Worm (Caenorhabditis elegans) whole organism, L2 larva: ENCODE data around the gene vab-19.

Experiments used
- C34F6.9 ChIP-seq: fragments of 150-350 bp; optimal IDR thresholded peaks from 2 replicates; lab custom pipeline; 2014; ENCODE audit warnings: missing biosample characterization, missing genetic modification characterization
- R02D3.7 ChIP-seq: fragments of 150-350 bp; optimal IDR thresholded peaks from 2 replicates; lab custom pipeline; 2014; ENCODE audit warnings: missing biosample characterization, missing genetic modification characterization
- Y55F3AM.14 ChIP-seq: fragments of 200-800 bp; sonication (Bioruptor generic); optimal IDR thresholded peaks from 2 replicates; lab custom pipeline; 2018; ENCODE audit warnings: mild to moderate bottlenecking, missing genetic modification characterization, missing compliant biosample characterization
- ZK546.5 ChIP-seq: sonication (generic microtip); optimal IDR thresholded peaks from 2 replicates; lab custom pipeline; 2017; ENCODE audit warnings: missing biosample characterization, missing genetic modification characterization
- alr-1 ChIP-seq: fragments of 150-350 bp; optimal IDR thresholded peaks from 2 replicates; lab custom pipeline; 2014; ENCODE audit warnings: missing biosample characterization, missing genetic modification characterization
- aly-2 ChIP-seq: fragments of 150-350 bp; optimal IDR thresholded peaks from 2 replicates; lab custom pipeline; 2014; ENCODE audit warnings: missing biosample characterization, missing genetic modification characterization
- ama-1 ChIP-seq: fragments of 150-350 bp; optimal IDR thresholded peaks from 2 replicates; lab custom pipeline; 2018; ENCODE audit warnings: inconsistent platforms
- blmp-1 ChIP-seq: sonication (generic microtip); optimal IDR thresholded peaks from 2 replicates; lab custom pipeline; 2017; ENCODE audit warnings: missing genetic modification characterization, mild to moderate bottlenecking, missing compliant biosample characterization, antibody characterized with exemption, moderate library complexity; ENCODE audit not compliant: insufficient read depth
- ceh-16 ChIP-seq: fragments of 150-350 bp; optimal IDR thresholded peaks from 2 replicates; lab custom pipeline; 2014; ENCODE audit warnings: missing biosample characterization, missing genetic modification characterization
- crh-2 ChIP-seq: sonication (generic microtip); optimal IDR thresholded peaks from 2 replicates; lab custom pipeline; 2017; ENCODE audit warnings: missing biosample characterization, missing genetic modification characterization
- egl-27 ChIP-seq: sonication (generic microtip); optimal IDR thresholded peaks from 3 replicates; lab custom pipeline; 2017; ENCODE audit warnings: missing biosample characterization, missing genetic modification reagents, missing genetic modification characterization
- elt-1 ChIP-seq: fragments of 150-350 bp; optimal IDR thresholded peaks from 2 replicates; lab custom pipeline; 2014; ENCODE audit warnings: missing biosample characterization, missing genetic modification characterization
- fos-1 ChIP-seq: fragments of 150-350 bp; optimal IDR thresholded peaks from 2 replicates; lab custom pipeline; 2014; ENCODE audit warnings: missing biosample characterization, missing genetic modification characterization
- gmeb-1 ChIP-seq: fragments of 150-350 bp; optimal IDR thresholded peaks from 2 replicates; lab custom pipeline; 2014; ENCODE audit warnings: missing biosample characterization, missing genetic modification characterization
- lin-11 ChIP-seq: fragments of 150-350 bp; sonication (generic microtip); optimal IDR thresholded peaks from 2 replicates; lab custom pipeline; 2014; ENCODE audit warnings: missing biosample characterization, missing genetic modification characterization, inconsistent platforms, mixed read lengths
- lin-13 ChIP-seq: fragments of 150-350 bp; optimal IDR thresholded peaks from 2 replicates; lab custom pipeline; 2014; ENCODE audit warnings: missing biosample characterization, missing genetic modification reagents, missing genetic modification characterization
- lin-39 ChIP-seq: fragments of 150-350 bp; optimal IDR thresholded peaks from 2 replicates; lab custom pipeline; 2014; ENCODE audit warnings: missing biosample characterization, missing genetic modification reagents, missing genetic modification characterization
- lsy-2 ChIP-seq, 2 experiments: fragments of 150-350 bp in 1 of 2; sonication (generic microtip) in 1 of 2; optimal IDR thresholded peaks; 2 replicates each; lab custom pipeline; 2014 to 2017; ENCODE audit warnings: missing biosample characterization in 2 of 2, missing genetic modification characterization in 2 of 2
- mab-5 ChIP-seq: fragments of 150-350 bp; optimal IDR thresholded peaks from 2 replicates; lab custom pipeline; 2014; ENCODE audit warnings: missing biosample characterization, missing genetic modification characterization
- mbf-1 ChIP-seq: sonication (generic microtip); optimal IDR thresholded peaks from 2 replicates; lab custom pipeline; 2017; ENCODE audit warnings: missing biosample characterization, missing genetic modification characterization
- mdl-1 ChIP-seq, 2 experiments: fragments of 150-350 bp in 1 of 2; sonication (generic microtip) in 1 of 2; optimal IDR thresholded peaks; 2 replicates each; lab custom pipeline; 2017; ENCODE audit warnings: missing biosample characterization in 2 of 2, missing genetic modification characterization in 2 of 2
- nhr-12 ChIP-seq: fragments of 150-350 bp; optimal IDR thresholded peaks from 2 replicates; lab custom pipeline; 2014; ENCODE audit warnings: missing biosample characterization, missing genetic modification characterization
- nhr-129 ChIP-seq: fragments of 150-350 bp; optimal IDR thresholded peaks from 2 replicates; lab custom pipeline; 2014; ENCODE audit warnings: missing biosample characterization, missing genetic modification characterization
- nhr-21 ChIP-seq: fragments of 150-350 bp; optimal IDR thresholded peaks from 2 replicates; lab custom pipeline; 2014; ENCODE audit warnings: missing biosample characterization, missing genetic modification characterization
- nhr-6 ChIP-seq: fragments of 150-350 bp; optimal IDR thresholded peaks from 2 replicates; lab custom pipeline; 2014; ENCODE audit warnings: missing biosample characterization, missing genetic modification characterization
- nhr-77 ChIP-seq: fragments of 150-350 bp; optimal IDR thresholded peaks from 2 replicates; lab custom pipeline; 2014; ENCODE audit warnings: missing biosample characterization, missing genetic modification characterization
- peb-1 ChIP-seq: fragments of 150-350 bp; optimal IDR thresholded peaks from 2 replicates; lab custom pipeline; 2014; ENCODE audit warnings: missing biosample characterization, missing genetic modification characterization
- skn-1 ChIP-seq: sonication (generic microtip); optimal IDR thresholded peaks from 2 replicates; lab custom pipeline; 2017; ENCODE audit warnings: missing biosample characterization, missing genetic modification characterization
- sma-3 ChIP-seq: sonication (generic microtip); optimal IDR thresholded peaks from 2 replicates; lab custom pipeline; 2016; ENCODE audit warnings: missing genetic modification reagents, missing genetic modification characterization, missing compliant biosample characterization
- snpc-4 ChIP-seq: fragments of 150-350 bp; optimal IDR thresholded peaks from 2 replicates; lab custom pipeline; 2014; ENCODE audit warnings: missing biosample characterization, missing genetic modification characterization
- unc-62 ChIP-seq: fragments of 150-350 bp; optimal IDR thresholded peaks from 2 replicates; lab custom pipeline; 2014; ENCODE audit warnings: missing biosample characterization, missing genetic modification reagents, missing genetic modification characterization
- ztf-11 ChIP-seq: sonication (generic microtip); optimal IDR thresholded peaks from 2 replicates; lab custom pipeline; 2017; ENCODE audit warnings: missing biosample characterization, missing genetic modification characterization
- ztf-4 ChIP-seq: fragments of 150-350 bp; optimal IDR thresholded peaks from 2 replicates; lab custom pipeline; 2014; ENCODE audit warnings: missing biosample characterization, missing genetic modification characterization

The vab-19 gene

ce11 chrII:2421905-2422304 is 21.2 kb upstream of the vab-19 start, which contains the start of gene F42G2.2:
F42G2.2 (plus strand) TSS chrII:2422205.
- TF ChIP-seq Y55F3AM.14 (GFP tag; lab: Kevin White, UChicago) = no peak
- no peak for TF ChIP-seq skn-1 (tag; lab: Kevin White, UChicago)
- TF ChIP-seq elt-1 = no peak
- no peak for TF ChIP-seq blmp-1
- no peak for TF ChIP-seq aly-2
- no peak for TF ChIP-seq nhr-6 (tag; lab: Kevin White, UChicago)
- no peak for TF ChIP-seq nhr-77 (tag; lab: Kevin White, UChicago)
- TF ChIP-seq lin-39 (tag; lab: Kevin White, UChicago) = no peak
- no peak for TF ChIP-seq ceh-16 (tag; lab: Kevin White, UChicago)
- no peak for TF ChIP-seq C34F6.9
- no peak for TF ChIP-seq mbf-1 (tag; lab: Kevin White, UChicago)
- TF ChIP-seq egl-27 (tag; lab: Kevin White, UChicago) = no peak

DNA sequence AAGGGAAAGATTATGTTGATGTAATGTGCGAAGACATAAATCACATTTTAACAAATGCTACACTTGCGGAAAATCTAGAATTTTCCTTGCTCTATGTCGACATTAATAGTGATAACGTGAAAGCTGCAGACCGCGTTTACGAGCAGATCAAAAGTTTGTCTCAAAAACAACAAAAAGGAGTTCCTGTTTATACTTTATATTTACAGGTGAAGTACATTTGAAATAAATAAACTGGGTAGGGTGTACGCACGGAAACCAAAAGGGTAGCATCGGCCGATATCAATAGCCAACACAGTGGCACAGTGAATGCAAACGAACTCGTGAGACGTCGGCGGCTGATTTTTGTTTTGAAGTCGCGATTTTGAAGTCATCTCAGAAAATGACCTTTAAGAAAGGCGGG is 20.7 kb upstream of the vab-19 start:
- TF ChIP-seq ZK546.5 (no peak), snpc-4 (no peak), elt-1 (no peak), lsy-2 (tag; optimal IDR thresholded peaks at IDR 0.05; lab: Kevin White, UChicago) (no peak), mab-5 (tag; lab: Kevin White, UChicago) (no peak), ztf-4 (no peak), crh-2 (tag; lab: Kevin White, UChicago) (no peak), lin-13 (GFP tag; lab: Kevin White, UChicago) (no peak), unc-62 (GFP tag; lab: Kevin White, UChicago) (no peak), alr-1 (tag; lab: Kevin White, UChicago) (no peak), ztf-11 (tag; lab: Kevin White, UChicago) (no peak), peb-1 (tag; lab: Kevin White, UChicago) (no peak), nhr-129 (tag; lab: Kevin White, UChicago) (no peak), C34F6.9 (no peak), lin-11 (tag; lab: Kevin White, UChicago) (no peak), Y55F3AM.14 (GFP tag; lab: Kevin White, UChicago) (no peak), mdl-1 (tag; optimal IDR thresholded peaks at IDR 0.05; lab: Kevin White, UChicago) (no peak), ceh-16 (tag; lab: Kevin White, UChicago) (no peak)
- TF ChIP-seq, all 48 proteins: peak for 0

DNA sequence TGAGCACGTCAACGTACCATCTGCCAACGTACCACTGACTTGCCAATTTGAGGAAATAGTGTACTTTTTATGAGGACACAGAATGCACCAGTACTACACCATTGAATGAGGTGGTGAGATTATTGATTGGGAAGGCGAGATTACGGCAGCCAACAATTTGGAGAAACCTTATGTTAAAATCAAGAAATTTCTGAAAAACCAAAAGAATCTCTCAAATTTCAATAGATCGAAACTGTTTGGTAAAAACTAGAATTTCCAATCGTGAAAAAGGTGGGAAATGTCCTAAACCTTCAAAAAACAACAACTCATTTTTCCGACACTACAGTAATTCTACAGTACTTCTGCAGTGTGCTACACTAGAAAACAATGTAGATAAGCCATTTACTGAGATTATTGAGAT is 11.1 kb upstream of the vab-19 start, which contains the start of gene ceh-86:
Gene ceh-86, minus strand, starts transcription at position 101 of the 400 bp plus-strand sequence.
- TF ChIP-seq R02D3.7 = no peak
- TF ChIP-seq ama-1 (lab: Kevin White, UChicago) = no peak
- no peak for TF ChIP-seq mbf-1 (tag; lab: Kevin White, UChicago)
- TF ChIP-seq sma-3 (GFP tag; lab: Kevin White, UChicago) = no peak

DNA sequence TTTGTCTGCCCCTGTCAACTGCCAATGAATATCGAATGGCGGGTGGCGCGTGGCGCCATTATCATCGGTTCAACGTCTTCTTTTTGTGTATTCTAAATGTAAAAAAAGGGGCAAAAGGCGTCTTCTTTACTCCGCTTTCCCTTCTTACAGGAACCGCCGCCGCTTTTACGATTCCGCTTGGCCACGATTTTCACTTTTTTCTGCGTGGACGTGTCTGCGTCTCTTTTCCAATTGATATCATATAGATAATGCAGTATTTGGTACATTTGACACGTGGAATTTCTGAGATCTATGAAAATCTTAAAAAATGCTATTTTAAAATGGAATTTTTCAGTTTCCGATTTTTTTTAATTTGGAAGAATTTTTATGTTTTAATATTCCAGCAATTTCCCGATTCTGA is 7.5 kb upstream of the vab-19 start:
- no peak for TF ChIP-seq fos-1 (tag; lab: Kevin White, UChicago)
- peak; percentile 73 for TF ChIP-seq blmp-1
- TF ChIP-seq peb-1 (tag; lab: Kevin White, UChicago) = no peak
- no peak for TF ChIP-seq R02D3.7
- TF ChIP-seq, all 48 proteins: peak for 1

ce11 chrII:2436757-2437156 is 6.3 kb upstream of the vab-19 start:
- TF ChIP-seq gmeb-1 (tag; lab: Kevin White, UChicago) (no peak), ztf-4 (no peak), aly-2 (no peak), peb-1 (tag; lab: Kevin White, UChicago) (no peak), mdl-1 (tag; optimal IDR thresholded peaks at IDR 0.05; lab: Kevin White, UChicago) (no peak), ceh-16 (tag; lab: Kevin White, UChicago) (peak; percentile 97), elt-1 (peak; percentile 7), nhr-12 (no peak), lin-13 (GFP tag; lab: Kevin White, UChicago) (no peak)
- TF ChIP-seq, all 48 proteins: peak for 2

DNA sequence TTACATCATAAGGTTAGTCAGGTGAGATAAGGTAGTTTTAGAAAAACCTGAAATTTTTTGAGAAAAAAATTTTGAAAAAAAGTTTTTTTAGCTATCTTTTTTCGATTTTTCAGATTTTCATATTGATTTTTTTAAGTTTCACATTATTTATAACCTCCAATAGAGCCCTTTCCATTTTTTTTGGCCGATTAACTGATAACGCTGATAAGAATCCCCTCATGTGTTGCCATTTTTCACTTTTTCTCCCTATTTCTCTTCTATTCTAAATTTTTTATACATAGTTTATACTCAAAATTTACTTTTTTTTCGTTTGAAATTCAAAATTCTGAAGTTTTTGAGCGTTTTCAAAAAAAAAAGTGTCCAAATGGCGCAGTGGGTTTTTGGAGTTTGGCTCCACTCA is 4.9 kb upstream of the vab-19 start:
- no peak for TF ChIP-seq snpc-4
- TF ChIP-seq alr-1 (tag; lab: Kevin White, UChicago) = no peak
- TF ChIP-seq nhr-21 (tag; lab: Kevin White, UChicago) = no peak
- no peak for TF ChIP-seq lin-11 (tag; lab: Kevin White, UChicago)
- TF ChIP-seq blmp-1 = no peak
- peak; percentile 21 for TF ChIP-seq fos-1 (tag; lab: Kevin White, UChicago)
